Worm (Caenorhabditis elegans): ENCODE data around the gene ora-1.

The ora-1 gene

DNA sequence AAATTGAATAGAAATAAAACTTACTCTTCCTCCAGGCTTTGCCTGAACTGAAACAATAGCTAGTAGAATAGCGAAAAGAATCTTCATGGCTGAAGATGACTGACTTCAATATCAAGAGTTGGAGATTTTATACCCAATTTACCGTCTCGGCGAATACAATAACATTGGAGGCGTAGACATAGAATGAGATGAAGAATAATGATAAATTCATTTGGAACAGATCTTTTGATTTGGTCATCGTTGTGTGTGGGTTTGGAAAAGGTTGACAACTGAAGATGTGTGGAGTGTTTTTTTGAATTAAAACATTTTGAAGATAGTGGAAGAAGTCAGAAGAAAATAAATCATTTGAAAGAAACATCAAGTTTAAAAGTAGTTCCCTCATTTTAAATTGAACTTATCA, 1.5 kb upstream of the ora-1 start, which contains the start of gene F57H12.6:
Gene F57H12.6 (minus strand): TSS at position 101 of the 400 bp plus-strand sequence.
- TF ChIP-seq Y55F3AM.14 (GFP tag; optimal IDR thresholded peaks at IDR 0.05) (no peak), nhr-23 (tag; optimal IDR thresholded peaks at IDR 0.05) (no peak), crh-2 (tag; optimal IDR thresholded peaks at IDR 0.05) (no peak), gmeb-1 (tag; optimal IDR thresholded peaks at IDR 0.05) (no peak), lin-13 (GFP tag; optimal IDR thresholded peaks at IDR 0.05) (no peak), nhr-6 (tag; optimal IDR thresholded peaks at IDR 0.05) (no peak), lin-39 (tag; optimal IDR thresholded peaks at IDR 0.05) (no peak), elt-1 (tag; optimal IDR thresholded peaks at IDR 0.05) (no peak), nhr-12 (tag; optimal IDR thresholded peaks at IDR 0.05) (no peak), sem-4 (tag; optimal IDR thresholded peaks at IDR 0.05) (no peak), ama-1 (optimal IDR thresholded peaks at IDR 0.05) (no peak), nhr-129 (tag; optimal IDR thresholded peaks at IDR 0.05) (no peak), lin-11 (tag; optimal IDR thresholded peaks at IDR 0.05) (no peak), egl-27 (tag; optimal IDR thresholded peaks at IDR 0.05) (no peak), ztf-11 (tag; optimal IDR thresholded peaks at IDR 0.05) (no peak)

DNA sequence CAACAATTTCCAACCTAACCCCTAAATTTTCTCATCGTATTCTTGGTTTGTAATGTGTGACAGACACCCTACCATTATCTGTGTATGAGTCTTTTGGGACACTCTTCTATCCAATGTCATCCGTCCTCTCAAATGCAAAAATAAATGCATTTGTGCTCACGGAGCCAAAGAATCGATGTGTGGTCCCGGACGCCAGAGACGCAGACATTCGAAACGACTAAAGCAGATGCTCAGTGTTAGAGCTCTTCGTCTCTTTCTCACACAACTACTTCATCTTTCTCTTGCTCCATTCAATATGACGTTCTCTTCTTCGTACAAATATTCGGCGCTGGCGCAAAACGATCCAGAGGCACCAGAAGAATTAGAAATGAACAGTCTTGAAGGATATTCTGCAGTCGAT, 1.9 kb downstream of the ora-1 start, which contains the start of gene unc-24:
Gene unc-24 (plus strand): TSS at position 283 of the 400 bp plus-strand sequence.
- TF ChIP-seq ama-1 (optimal IDR thresholded peaks at IDR 0.05) (no peak), sem-4 (tag; optimal IDR thresholded peaks at IDR 0.05) (no peak), R02D3.7 (tag; optimal IDR thresholded peaks at IDR 0.05) (no peak), nhr-11 (tag; optimal IDR thresholded peaks at IDR 0.05) (no peak), mab-5 (tag; optimal IDR thresholded peaks at IDR 0.05) (peak; percentile 42), ceh-82 (tag; optimal IDR thresholded peaks at IDR 0.05) (no peak), nhr-6 (tag; optimal IDR thresholded peaks at IDR 0.05) (no peak), C34F6.9 (tag; optimal IDR thresholded peaks at IDR 0.05) (peak; percentile 48), nhr-23 (tag; optimal IDR thresholded peaks at IDR 0.05) (no peak), unc-55 (GFP tag; optimal IDR thresholded peaks at IDR 0.05) (peak; percentile 73), crh-2 (tag; optimal IDR thresholded peaks at IDR 0.05) (peak; percentile 13), sma-9 (GFP tag; optimal IDR thresholded peaks at IDR 0.05) (peak; percentile 16), sma-9 (tag; optimal IDR thresholded peaks at IDR 0.05) (no peak), nhr-10 (tag; optimal IDR thresholded peaks at IDR 0.05) (no peak), ztf-11 (tag; optimal IDR thresholded peaks at IDR 0.05) (no peak), nhr-12 (tag; optimal IDR thresholded peaks at IDR 0.05) (no peak), elt-3 (tag; optimal IDR thresholded peaks at IDR 0.05) (no peak), ZK546.5 (tag; optimal IDR thresholded peaks at IDR 0.05) (no peak), aly-2 (tag; optimal IDR thresholded peaks at IDR 0.05) (no peak), zag-1 (tag; optimal IDR thresholded peaks at IDR 0.05) (peak; percentile 17), Y55F3AM.14 (GFP tag; optimal IDR thresholded peaks at IDR 0.05) (no peak)

DNA sequence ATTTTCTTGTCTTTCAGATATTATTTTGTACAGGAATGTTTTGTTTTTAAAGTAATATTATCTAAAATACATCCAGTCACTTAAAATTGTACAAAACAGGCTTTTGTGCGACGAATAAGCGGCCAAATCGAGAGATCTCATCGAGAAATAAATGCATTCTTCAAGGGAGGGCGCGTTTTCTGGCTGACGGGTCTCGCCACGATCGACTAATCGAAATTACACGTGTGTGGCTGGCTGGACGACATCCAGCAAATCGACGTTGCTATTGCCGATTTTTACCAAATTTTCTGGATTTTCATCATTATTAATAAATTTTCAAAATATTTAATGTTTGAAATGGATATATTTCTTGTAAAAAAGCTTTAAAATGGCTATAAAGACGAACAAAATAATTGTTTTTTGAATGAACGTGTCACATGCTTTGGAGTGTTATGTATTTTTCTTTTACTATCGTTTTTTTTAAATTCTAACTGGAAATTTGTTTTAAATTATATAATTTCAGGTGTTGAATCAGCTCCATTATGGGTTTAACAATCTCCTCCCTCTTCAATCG, 4.4 kb downstream of the ora-1 start, which contains the start of gene arf-5:
Gene arf-5 (plus strand): TSS at position 503 of the 553 bp plus-strand sequence.
- TF ChIP-seq crh-2 (tag; optimal IDR thresholded peaks at IDR 0.05): peak; percentile 73
- peak in 1 of 2 experiments; percentile 74 for TF ChIP-seq lsy-2 (tag; optimal IDR thresholded peaks at IDR 0.05)
- TF ChIP-seq elt-3 (tag; optimal IDR thresholded peaks at IDR 0.05): no peak
- no peak for TF ChIP-seq nhr-21 (tag; optimal IDR thresholded peaks at IDR 0.05)
- TF ChIP-seq C34F6.9 (tag; optimal IDR thresholded peaks at IDR 0.05): peak; percentile 48
- TF ChIP-seq lin-39 (tag; optimal IDR thresholded peaks at IDR 0.05): no peak
- TF ChIP-seq mdl-1 (tag; optimal IDR thresholded peaks at IDR 0.05): peak in 1 of 2 experiments; percentile 36
- TF ChIP-seq unc-55 (GFP tag; optimal IDR thresholded peaks at IDR 0.05): peak; percentile 52
- no peak for TF ChIP-seq F13H6.1 (tag; optimal IDR thresholded peaks at IDR 0.05)
- TF ChIP-seq nhr-25 (tag; optimal IDR thresholded peaks at IDR 0.05): no peak
- TF ChIP-seq nhr-129 (tag; optimal IDR thresholded peaks at IDR 0.05): peak; percentile 42
- TF ChIP-seq lin-11 (tag; optimal IDR thresholded peaks at IDR 0.05): peak; percentile 9
- TF ChIP-seq lin-13 (GFP tag; optimal IDR thresholded peaks at IDR 0.05): peak; percentile 37

- no peak for TF ChIP-seq F13H6.1 (tag; optimal IDR thresholded peaks at IDR 0.05)
- TF ChIP-seq elt-1 (tag; optimal IDR thresholded peaks at IDR 0.05): peak; percentile 4
- TF ChIP-seq R02D3.7 (tag; optimal IDR thresholded peaks at IDR 0.05): no peak
- peak; percentile 4 for TF ChIP-seq sma-9 (GFP tag; optimal IDR thresholded peaks at IDR 0.05)
- TF ChIP-seq sma-9 (tag; optimal IDR thresholded peaks at IDR 0.05): no peak
Measured at ce11 chrIV:7983021-7983420, 5.3 kb downstream of the ora-1 start.

Data from whole organism, L2 larva.